Worm (Caenorhabditis elegans): ENCODE data around the gene hrpu-1.

DNA sequence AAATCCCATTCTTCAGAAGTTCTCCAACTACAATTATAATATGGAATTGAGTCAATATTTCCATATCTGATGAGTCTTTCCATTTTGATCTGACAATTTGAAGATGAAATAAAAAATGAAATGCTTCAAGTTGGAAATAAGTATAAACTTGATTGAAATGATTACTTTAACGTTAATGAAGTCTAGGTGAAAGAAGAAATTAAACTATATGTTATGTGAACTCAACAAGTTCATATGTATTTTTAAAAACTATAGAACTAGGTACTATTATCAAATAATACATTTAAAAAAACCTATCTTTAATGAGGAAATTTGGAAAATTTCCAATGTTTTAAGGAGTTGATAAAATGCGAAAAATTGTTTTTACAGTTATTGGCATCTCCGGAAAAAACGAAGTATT is 58.9 kb downstream of the hrpu-1 start, which contains the start of gene srt-49:
- TF ChIP-seq egl-27 (tag; optimal IDR thresholded peaks at IDR 0.05): no peak
- no peak for TF ChIP-seq ama-1 (optimal IDR thresholded peaks at IDR 0.05)
- TF ChIP-seq F26F4.8 (GFP tag; conservative IDR thresholded peaks at IDR 0.05): no peak
- no peak for TF ChIP-seq fos-1 (tag; optimal IDR thresholded peaks at IDR 0.05)
- TF ChIP-seq ztf-11 (tag; optimal IDR thresholded peaks at IDR 0.05): no peak
- no peak for TF ChIP-seq spr-3 (GFP tag; optimal IDR thresholded peaks at IDR 0.05)
- no peak for TF ChIP-seq snpc-4 (tag; optimal IDR thresholded peaks at IDR 0.05)
- no peak for TF ChIP-seq unc-62 (GFP tag; optimal IDR thresholded peaks at IDR 0.05 in 1 of 2)
- no peak for TF ChIP-seq unc-62 (tag; optimal IDR thresholded peaks at IDR 0.05)
- no peak for TF ChIP-seq mdl-1 (tag; optimal IDR thresholded peaks at IDR 0.05)
- no peak for TF ChIP-seq lin-39 (tag; optimal IDR thresholded peaks at IDR 0.05)
- TF ChIP-seq nhr-77 (tag; optimal IDR thresholded peaks at IDR 0.05): no peak
- TF ChIP-seq Y75B8A.6 (GFP tag; IDR thresholded peaks at IDR 0.05): no peak
- no peak for TF ChIP-seq sdz-12 (GFP tag; optimal IDR thresholded peaks at IDR 0.05)
